Fruit fly (Drosophila melanogaster) whole organism: ENCODE results near the gene noc.

Source experiments
- CG8478 ChIP-seq: fragments of >200 bp; optimal IDR thresholded peaks from 2 replicates; lab custom pipeline; 2018; ENCODE audit warnings: inconsistent platforms
- Dll ChIP-seq: fragments of >200 bp; optimal IDR thresholded peaks from 2 replicates; lab custom pipeline; 2017
- EcR ChIP-seq, 2 experiments: fragments of >200 bp; optimal IDR thresholded peaks; 2 replicates each; lab custom pipeline; 2017; ENCODE audit warnings: missing biosample characterization in 2 of 2, missing genetic modification characterization in 2 of 2, missing genetic modification reagents in 2 of 2
- pan ChIP-seq: fragments of >200 bp; optimal IDR thresholded peaks from 2 replicates; lab custom pipeline; 2017
- psq ChIP-seq: fragments of >200 bp; optimal IDR thresholded peaks from 2 replicates; lab custom pipeline; 2017
- usp ChIP-seq: fragments of >200 bp; optimal IDR thresholded peaks from 2 replicates; lab custom pipeline; 2017; ENCODE audit warnings: missing biosample characterization, missing genetic modification characterization, mixed read lengths

noc gene

DNA sequence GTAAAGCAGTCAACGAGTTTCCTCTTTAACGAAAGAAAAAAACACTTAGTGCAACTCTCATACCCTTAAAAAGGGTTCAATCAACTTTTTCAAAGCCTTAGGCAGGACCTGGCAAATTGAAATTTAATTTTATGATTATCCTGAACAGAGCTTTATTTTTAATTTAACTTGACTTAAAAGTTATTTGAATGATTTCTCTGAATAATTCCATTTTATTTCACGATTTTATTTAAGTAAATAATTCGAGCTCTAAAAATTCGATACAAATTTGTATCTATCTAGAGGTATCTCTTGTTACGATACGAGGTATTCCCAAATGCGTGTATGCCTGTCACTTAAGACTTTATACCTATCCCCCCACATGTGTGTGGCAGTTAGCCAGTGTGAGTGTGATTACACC, 33.1 kb downstream of the noc start:
- TF ChIP-seq Dll (lab: Kevin White, UChicago): no peak
- no peak for TF ChIP-seq pan (lab: Kevin White, UChicago)
- TF ChIP-seq psq: no peak
- TF ChIP-seq CG8478 (lab: Kevin White, UChicago): no peak
- TF ChIP-seq usp (GFP tag; lab: Kevin White, UChicago): no peak
- no peak for TF ChIP-seq EcR (GFP tag; optimal IDR thresholded peaks at IDR 0.05; lab: Kevin White, UChicago)

DNA sequence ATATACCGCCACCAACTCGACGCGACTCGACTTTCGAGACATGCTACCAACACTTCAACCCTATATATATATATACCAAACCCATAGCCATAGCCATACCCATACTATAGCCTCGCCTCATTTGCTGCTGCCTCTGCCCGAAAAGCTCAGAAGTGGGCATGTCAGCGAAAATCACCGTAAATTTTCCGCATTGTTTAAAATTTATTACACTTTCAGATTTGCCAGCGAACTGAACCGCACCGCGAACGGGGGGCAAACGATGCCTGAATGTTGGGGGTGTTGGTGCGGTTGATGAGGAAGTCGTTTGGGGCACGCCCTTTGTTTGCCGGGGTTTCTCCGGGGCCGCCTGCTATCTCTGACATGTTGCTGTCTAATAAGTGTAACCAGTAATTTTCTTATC, 33.6 kb downstream of the noc start, which contains the start of gene CG33648:
CG33648 (plus strand) TSS at position 69 of the 400 bp plus-strand sequence.
- TF ChIP-seq EcR (GFP tag; optimal IDR thresholded peaks at IDR 0.05; lab: Kevin White, UChicago) (no peak), psq (no peak), Dll (lab: Kevin White, UChicago) (no peak), usp (GFP tag; lab: Kevin White, UChicago) (no peak), CG8478 (lab: Kevin White, UChicago) (no peak), pan (lab: Kevin White, UChicago) (no peak)

DNA sequence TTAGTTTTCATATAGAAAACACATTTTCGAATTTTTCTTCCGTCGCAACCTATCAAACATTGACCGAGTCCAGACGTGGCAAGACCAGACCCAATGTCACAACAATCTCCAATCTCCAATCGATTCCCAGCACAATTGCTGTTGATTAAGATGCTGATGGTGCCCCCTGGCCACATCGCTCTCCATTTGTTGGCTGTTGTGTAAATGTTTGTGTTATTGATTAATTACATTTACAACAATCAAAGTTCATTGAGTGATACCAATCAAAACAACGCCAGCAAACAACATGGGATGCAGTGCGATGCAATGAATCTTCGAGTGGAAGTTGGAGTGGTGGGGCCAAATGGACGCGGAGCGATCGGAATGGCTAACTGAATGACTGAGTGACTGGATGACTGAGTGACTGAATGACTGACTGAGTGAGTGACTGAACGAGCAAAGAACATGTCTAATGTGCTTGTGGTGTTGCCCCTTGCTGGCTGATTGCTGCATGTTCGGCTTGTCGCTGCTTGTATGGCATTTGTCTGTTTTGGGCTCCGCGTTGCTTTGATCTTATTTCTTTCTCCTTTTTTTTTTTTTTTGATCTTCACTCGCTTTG, 36.6 kb downstream of the noc start:
- TF ChIP-seq psq (no peak), Dll (lab: Kevin White, UChicago) (no peak), pan (lab: Kevin White, UChicago) (no peak), CG8478 (lab: Kevin White, UChicago) (no peak), EcR (GFP tag; optimal IDR thresholded peaks at IDR 0.05; lab: Kevin White, UChicago) (no peak)

DNA sequence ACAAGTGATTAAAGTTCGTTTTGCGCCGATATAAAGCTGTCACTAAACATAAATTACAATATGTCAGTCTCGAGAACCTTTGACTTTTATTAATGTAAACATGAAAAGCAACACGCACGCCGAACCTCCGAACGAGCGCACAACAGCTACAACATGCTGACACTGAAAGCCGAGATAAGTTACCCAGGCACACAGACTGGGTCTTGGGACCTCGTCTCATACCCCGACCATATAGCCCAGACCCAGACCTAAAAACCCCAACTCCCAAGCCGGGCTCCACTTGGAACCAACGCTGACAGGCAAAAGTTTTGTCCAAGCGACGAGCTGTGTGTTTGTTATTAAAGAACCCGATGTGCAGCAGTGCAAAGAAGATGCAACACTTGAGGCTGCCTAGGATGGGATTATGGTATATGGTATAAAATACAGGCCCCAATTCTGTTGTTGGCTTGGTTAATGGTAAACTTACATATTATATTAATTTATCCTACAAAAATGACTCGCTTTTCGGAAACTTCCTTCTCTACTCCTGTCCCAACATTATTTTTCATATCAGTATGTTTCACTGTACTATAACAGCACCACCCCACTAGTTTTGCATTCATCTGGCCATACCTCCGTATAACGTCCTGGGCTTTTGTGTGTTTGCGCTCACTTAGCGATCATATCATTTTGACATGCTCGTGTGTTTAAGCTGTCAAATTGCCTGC, 38.4 kb downstream of the noc start:
- no peak for TF ChIP-seq CG8478 (lab: Kevin White, UChicago)
- TF ChIP-seq psq: no peak
- TF ChIP-seq Dll (lab: Kevin White, UChicago): no peak
- no peak for TF ChIP-seq EcR (GFP tag; optimal IDR thresholded peaks at IDR 0.05; lab: Kevin White, UChicago)
- TF ChIP-seq usp (GFP tag; lab: Kevin White, UChicago): no peak
- no peak for TF ChIP-seq pan (lab: Kevin White, UChicago)

DNA sequence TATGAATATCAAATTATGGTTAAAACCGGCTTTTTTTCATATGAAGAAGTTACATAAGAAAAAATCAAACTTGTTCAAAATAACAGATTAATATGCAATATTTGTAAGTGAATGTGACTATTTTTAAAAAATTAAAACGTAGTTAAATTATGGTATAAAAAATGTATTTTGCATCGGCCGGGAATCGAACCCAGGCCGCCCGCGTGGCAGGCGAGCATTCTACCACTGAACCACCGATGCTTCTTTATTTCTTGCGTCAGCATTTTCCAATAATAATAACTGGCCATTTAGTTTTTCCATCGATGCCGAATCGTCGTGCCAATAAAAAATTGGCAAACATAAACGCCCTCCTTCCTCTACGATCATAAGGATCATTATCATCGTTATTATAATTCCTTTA, 40.0 kb downstream of the noc start:
- TF ChIP-seq CG8478 (lab: Kevin White, UChicago) (no peak), pan (lab: Kevin White, UChicago) (no peak), Dll (lab: Kevin White, UChicago) (no peak), usp (GFP tag; lab: Kevin White, UChicago) (no peak), EcR (GFP tag; optimal IDR thresholded peaks at IDR 0.05; lab: Kevin White, UChicago) (no peak), psq (no peak)

DNA sequence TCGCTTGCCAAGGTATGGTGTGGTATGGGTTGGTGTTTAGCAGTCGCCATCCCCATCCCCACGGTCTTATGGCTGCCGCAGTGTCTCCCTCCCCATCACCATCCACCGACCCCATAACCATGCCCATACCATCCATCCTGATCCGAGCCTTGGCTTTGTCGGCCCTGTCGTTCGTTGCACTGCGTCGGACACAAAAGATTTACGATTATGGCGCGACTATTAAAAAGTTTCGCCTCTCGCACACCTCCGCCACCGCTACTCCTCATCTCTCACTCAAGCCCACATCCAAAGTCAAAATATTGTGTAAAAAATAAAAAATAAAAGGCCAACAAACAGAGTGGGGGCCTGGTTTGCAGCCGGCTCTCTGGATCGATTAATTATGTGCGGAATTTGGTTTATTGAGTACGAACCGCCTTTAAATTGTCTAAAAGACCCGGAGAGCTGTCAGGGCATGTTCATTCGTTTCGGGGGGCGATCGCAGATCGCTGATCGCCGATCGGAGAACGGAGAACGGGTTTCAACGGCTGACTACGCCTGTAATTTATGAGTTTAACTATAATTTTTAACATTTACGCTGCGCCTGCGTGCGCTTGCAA, 40.7 kb downstream of the noc start:
- TF ChIP-seq Dll (lab: Kevin White, UChicago): peak; percentile 34
- TF ChIP-seq CG8478 (lab: Kevin White, UChicago): no peak

DNA sequence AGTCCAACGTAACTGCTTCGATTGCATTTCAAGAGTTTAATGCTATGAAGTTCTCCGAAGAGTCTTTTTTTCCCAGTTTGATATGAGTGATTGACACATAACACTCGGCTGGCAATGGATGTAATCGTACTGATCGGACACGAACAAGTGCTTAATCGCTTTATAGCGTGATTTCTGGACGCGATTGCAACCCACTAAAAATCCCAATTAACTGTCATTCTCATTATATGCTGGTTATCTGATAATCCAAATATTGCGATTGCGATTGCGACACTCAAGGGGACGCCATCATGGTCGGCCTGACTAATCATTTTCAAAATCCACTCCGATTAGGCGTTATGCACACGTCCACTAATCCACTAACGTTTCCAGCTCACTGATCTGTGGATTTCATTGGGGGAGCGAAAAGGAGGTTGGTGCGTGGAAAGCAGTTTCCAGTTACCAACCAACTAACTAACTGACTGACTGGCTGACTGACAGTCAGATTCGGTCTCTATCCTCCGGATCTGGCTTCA, 42.2 kb downstream of the noc start:
- TF ChIP-seq EcR (GFP tag; optimal IDR thresholded peaks at IDR 0.05; lab: Kevin White, UChicago): no peak
- no peak for TF ChIP-seq psq
- TF ChIP-seq pan (lab: Kevin White, UChicago): no peak

DNA sequence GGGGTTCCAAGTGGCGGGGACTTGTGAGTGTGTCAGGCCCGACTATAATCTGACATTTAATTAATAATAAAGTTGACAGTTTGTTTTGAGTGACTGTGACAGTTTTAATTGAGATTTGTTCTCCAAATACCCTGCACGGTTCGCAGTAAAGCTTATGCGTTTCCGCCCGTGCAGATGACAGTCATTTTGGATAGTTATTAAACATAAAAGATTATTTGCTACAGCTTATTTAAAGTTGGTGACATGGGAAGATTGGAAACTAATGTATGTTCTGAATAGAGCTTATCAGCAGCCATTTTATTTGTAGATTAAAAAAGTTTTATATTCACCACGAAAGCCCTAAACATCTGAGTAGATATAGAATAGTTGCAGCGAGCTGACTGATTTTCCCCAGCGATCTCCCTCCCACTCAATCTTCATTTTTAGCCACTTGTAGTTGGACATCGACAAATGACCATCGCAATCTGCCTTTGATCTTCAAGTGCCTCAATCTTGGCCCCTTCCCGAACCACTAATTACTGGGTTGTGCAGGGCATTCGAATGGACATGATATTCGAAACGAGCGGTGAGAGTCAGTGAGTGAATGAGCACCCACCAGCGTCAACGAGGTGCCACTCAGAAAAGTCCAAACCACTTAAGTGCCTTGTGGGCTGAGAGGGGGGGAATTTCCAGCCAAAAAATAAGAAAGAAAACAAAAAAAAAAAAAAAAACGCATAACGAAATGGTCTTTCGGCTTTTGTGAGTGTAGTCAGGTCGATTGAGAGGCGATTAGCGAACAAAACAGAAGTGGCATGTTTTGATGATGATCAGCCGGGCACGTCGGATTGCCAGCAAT, 43.0 kb downstream of the noc start:
- TF ChIP-seq usp (GFP tag; lab: Kevin White, UChicago): no peak
- TF ChIP-seq CG8478 (lab: Kevin White, UChicago): no peak
- TF ChIP-seq psq: no peak
- no peak for TF ChIP-seq Dll (lab: Kevin White, UChicago)
- no peak for TF ChIP-seq EcR (GFP tag; optimal IDR thresholded peaks at IDR 0.05; lab: Kevin White, UChicago)
- no peak for TF ChIP-seq pan (lab: Kevin White, UChicago)

DNA sequence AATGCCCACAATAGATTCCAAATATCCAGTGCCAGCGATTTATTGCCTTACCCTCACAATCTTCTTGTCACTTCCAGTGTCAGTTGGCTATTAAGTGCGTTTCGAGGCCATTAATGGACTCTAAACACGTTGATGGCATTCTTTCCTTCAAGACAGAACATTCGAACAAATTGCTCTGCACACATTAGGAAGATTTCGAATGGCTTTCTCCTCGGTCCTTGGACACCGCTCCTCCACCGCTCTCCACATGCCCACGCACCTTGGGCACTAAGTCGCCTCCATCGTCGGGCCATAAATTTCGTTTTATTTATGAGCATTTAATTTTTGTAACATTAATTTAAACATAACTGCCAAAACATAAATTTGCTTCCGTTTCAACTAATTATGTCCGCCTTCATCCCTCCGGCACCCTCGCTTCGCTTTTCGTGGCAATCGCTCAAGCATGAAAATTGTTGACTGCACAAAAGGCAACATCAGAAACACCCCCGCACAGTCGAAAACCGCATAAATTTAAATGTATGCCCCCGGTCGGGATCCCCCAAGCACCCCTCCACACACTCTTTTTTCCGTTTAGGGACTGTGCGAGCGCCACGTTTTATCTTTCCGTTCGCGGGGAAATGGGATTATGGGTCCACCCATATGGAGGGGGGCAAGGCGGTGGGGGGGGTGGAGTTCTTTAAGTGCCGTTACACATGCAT, 46.2 kb downstream of the noc start:
- TF ChIP-seq pan (lab: Kevin White, UChicago) (no peak), usp (GFP tag; lab: Kevin White, UChicago) (no peak), EcR (GFP tag; optimal IDR thresholded peaks at IDR 0.05; lab: Kevin White, UChicago) (no peak), psq (no peak), CG8478 (lab: Kevin White, UChicago) (no peak), Dll (lab: Kevin White, UChicago) (no peak)

DNA sequence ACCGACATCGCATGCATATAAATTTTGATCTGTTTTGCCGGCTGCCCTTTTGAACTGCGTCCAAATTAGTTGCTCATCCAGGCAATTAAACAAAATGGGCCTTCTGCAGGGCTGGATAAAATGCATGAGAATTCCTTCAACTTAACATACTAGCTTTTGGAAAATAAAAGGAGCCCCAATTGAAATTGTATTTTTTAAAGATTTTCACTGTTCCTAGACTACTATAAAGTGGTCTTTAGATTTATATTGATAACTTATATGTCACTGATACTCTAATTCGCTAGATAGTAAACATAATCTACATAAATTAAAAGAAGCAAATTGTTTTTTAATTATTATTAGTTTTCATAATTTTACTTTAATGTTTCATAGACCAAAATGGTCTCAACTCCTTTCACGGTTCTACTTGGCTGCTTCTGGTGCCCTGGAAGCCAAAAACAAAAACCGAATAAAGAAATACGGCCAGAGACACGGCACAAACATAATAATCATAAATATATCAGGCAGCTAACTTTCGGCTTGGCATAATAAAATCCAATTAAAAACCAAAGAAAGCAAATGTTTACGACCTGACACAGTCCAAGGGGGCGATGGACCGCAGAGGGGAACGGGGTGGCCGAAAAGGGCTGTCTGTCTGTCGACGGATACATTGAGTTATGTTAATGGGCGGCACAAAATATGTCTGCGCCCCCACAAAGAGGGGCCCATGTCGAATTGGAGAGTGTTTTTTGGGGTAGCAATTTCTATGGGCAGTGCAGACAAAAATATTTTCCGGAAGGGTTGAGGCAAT, 47.0 kb downstream of the noc start:
- TF ChIP-seq CG8478 (lab: Kevin White, UChicago) (no peak), EcR (GFP tag; optimal IDR thresholded peaks at IDR 0.05; lab: Kevin White, UChicago) (no peak), Dll (lab: Kevin White, UChicago) (no peak), psq (no peak), pan (lab: Kevin White, UChicago) (no peak), usp (GFP tag; lab: Kevin White, UChicago) (no peak)
